Worm (Caenorhabditis elegans) whole organism, L2 larva: ENCODE measurements around the gene figl-1.

Experiments used
- C34F6.9 ChIP-seq: fragments of 150-350 bp; optimal IDR thresholded peaks from 2 replicates; lab custom pipeline; 2014; ENCODE audit warnings: missing biosample characterization, missing genetic modification characterization
- F13H6.1 ChIP-seq: sonication (generic microtip); optimal IDR thresholded peaks from 2 replicates; lab custom pipeline; 2016; ENCODE audit warnings: missing genetic modification characterization, missing compliant biosample characterization
- Y55F3AM.14 ChIP-seq: fragments of 200-800 bp; sonication (Bioruptor generic); optimal IDR thresholded peaks from 2 replicates; lab custom pipeline; 2018; ENCODE audit warnings: mild to moderate bottlenecking, missing genetic modification characterization, missing compliant biosample characterization
- alr-1 ChIP-seq: fragments of 150-350 bp; optimal IDR thresholded peaks from 2 replicates; lab custom pipeline; 2014; ENCODE audit warnings: missing biosample characterization, missing genetic modification characterization
- ama-1 ChIP-seq: fragments of 150-350 bp; optimal IDR thresholded peaks from 2 replicates; lab custom pipeline; 2018; ENCODE audit warnings: inconsistent platforms
- blmp-1 ChIP-seq: sonication (generic microtip); optimal IDR thresholded peaks from 2 replicates; lab custom pipeline; 2017; ENCODE audit warnings: missing genetic modification characterization, mild to moderate bottlenecking, missing compliant biosample characterization, antibody characterized with exemption, moderate library complexity; ENCODE audit not compliant: insufficient read depth
- ceh-16 ChIP-seq: fragments of 150-350 bp; optimal IDR thresholded peaks from 2 replicates; lab custom pipeline; 2014; ENCODE audit warnings: missing biosample characterization, missing genetic modification characterization
- ceh-82 ChIP-seq: fragments of 150-350 bp; optimal IDR thresholded peaks from 2 replicates; lab custom pipeline; 2014; ENCODE audit warnings: missing biosample characterization, missing genetic modification characterization
- crh-2 ChIP-seq: sonication (generic microtip); optimal IDR thresholded peaks from 2 replicates; lab custom pipeline; 2017; ENCODE audit warnings: missing biosample characterization, missing genetic modification characterization
- egl-27 ChIP-seq: sonication (generic microtip); optimal IDR thresholded peaks from 3 replicates; lab custom pipeline; 2017; ENCODE audit warnings: missing biosample characterization, missing genetic modification reagents, missing genetic modification characterization
- fos-1 ChIP-seq: fragments of 150-350 bp; optimal IDR thresholded peaks from 2 replicates; lab custom pipeline; 2014; ENCODE audit warnings: missing biosample characterization, missing genetic modification characterization
- gmeb-1 ChIP-seq: fragments of 150-350 bp; optimal IDR thresholded peaks from 2 replicates; lab custom pipeline; 2014; ENCODE audit warnings: missing biosample characterization, missing genetic modification characterization
- lin-11 ChIP-seq: fragments of 150-350 bp; sonication (generic microtip); optimal IDR thresholded peaks from 2 replicates; lab custom pipeline; 2014; ENCODE audit warnings: missing biosample characterization, missing genetic modification characterization, inconsistent platforms, mixed read lengths
- lin-13 ChIP-seq: fragments of 150-350 bp; optimal IDR thresholded peaks from 2 replicates; lab custom pipeline; 2014; ENCODE audit warnings: missing biosample characterization, missing genetic modification reagents, missing genetic modification characterization
- lin-39 ChIP-seq: fragments of 150-350 bp; optimal IDR thresholded peaks from 2 replicates; lab custom pipeline; 2014; ENCODE audit warnings: missing biosample characterization, missing genetic modification reagents, missing genetic modification characterization
- lsy-2 ChIP-seq, 2 experiments: fragments of 150-350 bp in 1 of 2; sonication (generic microtip) in 1 of 2; optimal IDR thresholded peaks; 2 replicates each; lab custom pipeline; 2014 to 2017; ENCODE audit warnings: missing biosample characterization in 2 of 2, missing genetic modification characterization in 2 of 2
- mab-5 ChIP-seq: fragments of 150-350 bp; optimal IDR thresholded peaks from 2 replicates; lab custom pipeline; 2014; ENCODE audit warnings: missing biosample characterization, missing genetic modification characterization
- mdl-1 ChIP-seq, 2 experiments: fragments of 150-350 bp in 1 of 2; sonication (generic microtip) in 1 of 2; optimal IDR thresholded peaks; 2 replicates each; lab custom pipeline; 2017; ENCODE audit warnings: missing biosample characterization in 2 of 2, missing genetic modification characterization in 2 of 2
- nhr-11 ChIP-seq: fragments of 150-350 bp; optimal IDR thresholded peaks from 2 replicates; lab custom pipeline; 2014; ENCODE audit warnings: missing biosample characterization, missing genetic modification characterization
- nhr-12 ChIP-seq: fragments of 150-350 bp; optimal IDR thresholded peaks from 2 replicates; lab custom pipeline; 2014; ENCODE audit warnings: missing biosample characterization, missing genetic modification characterization
- nhr-129 ChIP-seq: fragments of 150-350 bp; optimal IDR thresholded peaks from 2 replicates; lab custom pipeline; 2014; ENCODE audit warnings: missing biosample characterization, missing genetic modification characterization
- nhr-23 ChIP-seq: fragments of 150-350 bp; optimal IDR thresholded peaks from 2 replicates; lab custom pipeline; 2014; ENCODE audit warnings: missing biosample characterization, missing genetic modification reagents, missing genetic modification characterization
- nhr-25 ChIP-seq: fragments of 150-350 bp; sonication (generic microtip); optimal IDR thresholded peaks from 3 replicates; lab custom pipeline; 2014; ENCODE audit warnings: missing biosample characterization, missing genetic modification characterization
- nhr-6 ChIP-seq: fragments of 150-350 bp; optimal IDR thresholded peaks from 2 replicates; lab custom pipeline; 2014; ENCODE audit warnings: missing biosample characterization, missing genetic modification characterization
- peb-1 ChIP-seq: fragments of 150-350 bp; optimal IDR thresholded peaks from 2 replicates; lab custom pipeline; 2014; ENCODE audit warnings: missing biosample characterization, missing genetic modification characterization
- sem-4 ChIP-seq: fragments of 150-350 bp; optimal IDR thresholded peaks from 2 replicates; lab custom pipeline; 2014; ENCODE audit warnings: missing biosample characterization, missing genetic modification reagents, missing genetic modification characterization
- sma-3 ChIP-seq: sonication (generic microtip); optimal IDR thresholded peaks from 2 replicates; lab custom pipeline; 2016; ENCODE audit warnings: missing genetic modification reagents, missing genetic modification characterization, missing compliant biosample characterization
- sma-9 ChIP-seq, 2 experiments: fragments of 150-350 bp in 1 of 2; sonication (generic microtip) in 1 of 2; optimal IDR thresholded peaks; 2 replicates each; lab custom pipeline; 2014 to 2016; ENCODE audit warnings: missing genetic modification characterization in 2 of 2, mild to moderate bottlenecking in 1 of 2, missing biosample characterization in 1 of 2, missing compliant biosample characterization in 1 of 2, missing genetic modification reagents in 1 of 2, moderate library complexity in 1 of 2
- unc-39 ChIP-seq: fragments of 150-350 bp; optimal IDR thresholded peaks from 2 replicates; lab custom pipeline; 2014; ENCODE audit warnings: missing biosample characterization, missing genetic modification characterization
- unc-55 ChIP-seq: fragments of 150-350 bp; sonication (generic microtip); optimal IDR thresholded peaks from 3 replicates; lab custom pipeline; 2014; ENCODE audit warnings: missing biosample characterization, missing genetic modification reagents, missing genetic modification characterization
- ztf-11 ChIP-seq: sonication (generic microtip); optimal IDR thresholded peaks from 2 replicates; lab custom pipeline; 2017; ENCODE audit warnings: missing biosample characterization, missing genetic modification characterization

figl-1 gene

DNA sequence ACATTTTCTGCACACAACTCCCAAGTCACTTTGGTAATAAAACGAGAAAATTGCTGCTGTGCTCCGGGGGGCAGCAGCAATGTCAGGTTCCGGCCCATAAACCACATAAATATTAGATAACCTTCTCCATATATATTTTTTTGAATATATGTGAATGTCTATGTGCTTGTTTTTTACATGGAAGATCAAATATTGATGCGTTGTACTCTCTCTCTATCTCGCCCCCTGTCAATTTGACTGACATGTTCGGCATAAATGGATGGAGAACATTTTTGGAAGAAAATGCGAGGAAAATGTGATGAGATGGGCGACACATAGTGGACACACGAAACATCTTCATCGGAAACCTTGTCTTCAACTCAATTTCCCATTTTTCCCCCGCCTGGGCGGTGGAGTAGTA is 14.2 kb upstream of the figl-1 start:
- TF ChIP-seq Y55F3AM.14: no peak

DNA sequence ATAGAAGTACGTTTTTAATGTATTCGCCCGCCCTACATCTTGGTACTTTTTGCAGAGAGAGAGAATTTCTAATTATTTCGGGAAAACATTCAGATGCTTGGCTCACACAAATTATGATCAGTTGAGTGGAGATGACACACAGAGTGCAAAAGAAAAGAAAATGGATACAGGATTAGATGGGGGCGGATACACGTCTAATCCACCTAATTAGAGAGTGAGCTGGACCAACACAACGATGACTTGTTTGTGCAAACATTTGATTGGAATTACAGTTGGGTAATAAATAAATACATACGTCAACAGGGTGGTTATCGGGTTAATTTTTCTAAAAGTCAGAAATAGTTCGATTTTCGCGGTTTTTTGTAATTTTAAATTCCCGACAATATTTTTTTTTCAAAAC is 13.3 kb upstream of the figl-1 start:
- TF ChIP-seq peb-1 (tag; lab: Kevin White, UChicago) (no peak), ceh-82 (tag; lab: Kevin White, UChicago) (no peak), nhr-129 (tag; lab: Kevin White, UChicago) (no peak), nhr-12 (tag; lab: Kevin White, UChicago) (no peak), nhr-11 (no peak), ceh-16 (tag; lab: Kevin White, UChicago) (no peak), alr-1 (tag; lab: Kevin White, UChicago) (no peak), fos-1 (tag; lab: Kevin White, UChicago) (no peak), nhr-25 (tag; lab: Kevin White, UChicago) (no peak), unc-39 (tag; lab: Kevin White, UChicago) (no peak), ama-1 (lab: Kevin White, UChicago) (no peak)

DNA sequence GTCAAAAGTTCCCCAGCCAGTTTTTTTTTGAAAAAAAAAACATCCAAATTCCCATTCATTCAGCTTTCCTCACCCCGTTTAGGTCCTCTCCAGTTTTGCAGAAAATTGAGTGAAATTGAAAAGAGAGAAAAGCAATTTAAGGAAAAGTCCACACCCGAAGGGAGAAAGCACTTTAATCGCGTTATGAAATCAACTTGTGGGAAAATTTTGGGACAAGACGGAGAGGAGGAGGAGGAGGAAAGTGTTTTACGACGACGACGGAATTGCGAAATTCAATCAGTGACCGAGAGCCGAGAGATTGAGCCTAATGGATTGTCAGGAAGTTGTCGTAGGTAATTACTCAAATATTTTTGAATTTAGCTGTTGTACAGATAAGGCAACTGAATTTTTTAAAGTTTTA is 11.6 kb upstream of the figl-1 start:
- peak; percentile 13 for TF ChIP-seq C34F6.9 (tag; lab: Kevin White, UChicago)
- TF ChIP-seq sma-3 (GFP tag; lab: Kevin White, UChicago): no peak
- peak in 1 of 2 experiments; percentile 20 for TF ChIP-seq lsy-2 (tag; optimal IDR thresholded peaks at IDR 0.05; lab: Kevin White, UChicago)
- TF ChIP-seq egl-27 (tag; lab: Kevin White, UChicago): peak; percentile 12
- peak; percentile 64 for TF ChIP-seq sem-4 (tag; lab: Kevin White, UChicago)
- peak; percentile 13 for TF ChIP-seq nhr-129 (tag; lab: Kevin White, UChicago)
- no peak for TF ChIP-seq mab-5
- peak; percentile 43 for TF ChIP-seq sma-9 (GFP tag; optimal IDR thresholded peaks at IDR 0.05; lab: Kevin White, UChicago)
- TF ChIP-seq sma-9 (tag; optimal IDR thresholded peaks at IDR 0.05; lab: Kevin White, UChicago): no peak

DNA sequence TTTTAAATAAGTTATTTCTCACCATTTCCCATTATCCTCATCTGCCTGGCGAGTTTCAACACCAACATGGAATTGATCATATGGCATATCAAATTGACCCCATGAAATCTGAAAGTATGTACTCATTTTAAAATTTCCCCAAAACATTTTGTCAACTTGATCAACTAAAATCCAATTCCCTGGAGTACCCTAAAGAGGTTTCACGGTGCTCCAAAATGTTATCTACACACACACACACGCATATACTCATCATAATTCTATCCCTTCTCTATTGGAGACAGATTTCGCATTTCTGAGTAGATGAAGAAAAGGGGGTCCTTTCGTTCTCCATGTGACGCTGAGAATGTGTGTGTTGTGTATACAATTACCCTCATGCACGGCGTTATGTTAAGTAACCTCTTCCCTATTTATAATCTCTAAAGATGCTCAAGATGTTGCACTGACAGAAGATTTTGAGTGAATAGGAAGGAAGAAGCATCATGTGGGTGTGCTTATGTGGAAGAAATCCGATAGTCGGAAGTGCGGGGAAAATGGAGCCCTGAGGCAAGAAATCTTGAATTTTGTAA is 10.3 kb upstream of the figl-1 start:
- no peak for TF ChIP-seq mdl-1 (tag; optimal IDR thresholded peaks at IDR 0.05; lab: Kevin White, UChicago)
- TF ChIP-seq ceh-16 (tag; lab: Kevin White, UChicago): no peak
- TF ChIP-seq lin-39 (tag; lab: Kevin White, UChicago): no peak
- no peak for TF ChIP-seq lin-11 (tag; lab: Kevin White, UChicago)
- no peak for TF ChIP-seq peb-1 (tag; lab: Kevin White, UChicago)
- no peak for TF ChIP-seq nhr-129 (tag; lab: Kevin White, UChicago)
- no peak for TF ChIP-seq fos-1 (tag; lab: Kevin White, UChicago)
- no peak for TF ChIP-seq egl-27 (tag; lab: Kevin White, UChicago)
- no peak for TF ChIP-seq C34F6.9 (tag; lab: Kevin White, UChicago)
- TF ChIP-seq blmp-1 (tag; lab: Kevin White, UChicago): no peak
- no peak for TF ChIP-seq nhr-23 (tag; lab: Kevin White, UChicago)
- TF ChIP-seq mab-5: no peak

DNA sequence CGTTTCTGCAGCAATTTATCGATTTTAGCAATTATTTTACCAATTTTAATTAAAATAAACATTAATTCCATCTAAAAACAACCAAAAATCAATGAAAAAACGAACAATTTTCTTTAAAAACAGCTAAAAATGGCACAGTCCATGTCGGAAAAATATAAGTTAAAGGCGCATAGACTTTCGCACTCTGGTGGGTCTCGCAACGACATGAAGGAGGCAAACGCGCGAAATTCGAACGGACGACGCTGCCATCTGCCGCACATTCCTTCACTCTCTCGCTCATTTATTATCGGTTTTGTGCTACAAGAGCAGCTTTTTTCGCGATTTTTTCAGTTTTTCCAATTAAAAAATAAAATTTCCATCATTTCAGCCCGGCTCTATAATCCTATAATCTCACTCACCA is 1.0 kb upstream of the figl-1 start, which contains the start of gene mcm-7:
Gene mcm-7, plus strand, starts transcription at position 368 of the 400 bp plus-strand sequence.
- TF ChIP-seq gmeb-1 (tag; lab: Kevin White, UChicago): peak; percentile 91
- TF ChIP-seq lin-11 (tag; lab: Kevin White, UChicago): peak; percentile 65
- no peak for TF ChIP-seq nhr-6
- peak; percentile 73 for TF ChIP-seq crh-2 (tag; lab: Kevin White, UChicago)
- peak; percentile 35 for TF ChIP-seq sma-3 (GFP tag; lab: Kevin White, UChicago)
- no peak for TF ChIP-seq ceh-82 (tag; lab: Kevin White, UChicago)
- peak; percentile 72 for TF ChIP-seq nhr-129 (tag; lab: Kevin White, UChicago)
- peak; percentile 47 for TF ChIP-seq lin-13 (GFP tag; lab: Kevin White, UChicago)
- TF ChIP-seq unc-55: peak; percentile 85
- TF ChIP-seq C34F6.9 (tag; lab: Kevin White, UChicago): peak; percentile 64
- TF ChIP-seq F13H6.1 (tag; lab: Kevin White, UChicago): peak; percentile 9
- TF ChIP-seq blmp-1 (tag; lab: Kevin White, UChicago): no peak
- TF ChIP-seq sma-9 (GFP tag; optimal IDR thresholded peaks at IDR 0.05; lab: Kevin White, UChicago): peak; percentile 21
- TF ChIP-seq sma-9 (tag; optimal IDR thresholded peaks at IDR 0.05; lab: Kevin White, UChicago): no peak
- peak; percentile 1 for TF ChIP-seq ama-1 (lab: Kevin White, UChicago)
- peak; percentile 24 to 79 for TF ChIP-seq lsy-2 (tag; optimal IDR thresholded peaks at IDR 0.05; lab: Kevin White, UChicago)
- TF ChIP-seq ztf-11: no peak
- peak; percentile 40 for TF ChIP-seq nhr-25 (tag; lab: Kevin White, UChicago)
